Worm (Caenorhabditis elegans) whole organism, late embryonic: Measurements from ENCODE around the gene ttr-28.

Source experiments
- C08G9.2 ChIP-seq: sonication (generic microtip); optimal IDR thresholded peaks from 2 replicates; lab custom pipeline; 2016; ENCODE audit warnings: mild to moderate bottlenecking, missing genetic modification characterization, moderate library complexity, missing compliant biosample characterization
- C38D4.7 ChIP-seq: fragments of 200-800 bp; sonication (Bioruptor generic); optimal IDR thresholded peaks from 2 replicates; lab custom pipeline; 2018; ENCODE audit warnings: mild to moderate bottlenecking, missing genetic modification characterization, moderate library complexity, missing compliant biosample characterization
- F13H6.1 ChIP-seq: sonication (generic microtip); optimal IDR thresholded peaks from 2 replicates; lab custom pipeline; 2016; ENCODE audit warnings: missing genetic modification characterization, missing compliant biosample characterization
- K02D7.2 ChIP-seq: sonication (generic microtip); optimal IDR thresholded peaks from 2 replicates; lab custom pipeline; 2017; ENCODE audit warnings: mild to moderate bottlenecking, missing genetic modification characterization, missing compliant biosample characterization
- Y22D7AL.16 ChIP-seq: sonication (generic microtip); optimal IDR thresholded peaks from 2 replicates; lab custom pipeline; 2016; ENCODE audit warnings: missing genetic modification characterization, missing compliant biosample characterization
- ceh-14 ChIP-seq: sonication (generic microtip); optimal IDR thresholded peaks from 2 replicates; lab custom pipeline; 2016; ENCODE audit warnings: missing genotype, missing genetic modification characterization, missing compliant biosample characterization
- ceh-18 ChIP-seq: sonication (generic microtip); optimal IDR thresholded peaks from 2 replicates; lab custom pipeline; 2016; ENCODE audit warnings: missing genetic modification characterization, missing compliant biosample characterization
- ceh-19 ChIP-seq: fragments of 200-800 bp; sonication (Bioruptor generic); optimal IDR thresholded peaks from 2 replicates; lab custom pipeline; 2018; ENCODE audit warnings: mild to moderate bottlenecking, missing genetic modification characterization, missing compliant biosample characterization
- ceh-2 ChIP-seq: sonication (generic microtip); optimal IDR thresholded peaks from 2 replicates; lab custom pipeline; 2016; ENCODE audit warnings: missing genotype, missing genetic modification characterization, missing compliant biosample characterization
- ceh-22 ChIP-seq: sonication (generic microtip); optimal IDR thresholded peaks from 2 replicates; lab custom pipeline; 2017; ENCODE audit warnings: missing biosample characterization, missing genetic modification characterization
- ceh-30 ChIP-seq: fragments of 150-350 bp; optimal IDR thresholded peaks from 2 replicates; lab custom pipeline; 2014; ENCODE audit warnings: missing biosample characterization, missing genetic modification characterization
- ceh-31 ChIP-seq: sonication (generic microtip); optimal IDR thresholded peaks from 2 replicates; lab custom pipeline; 2016; ENCODE audit warnings: missing genetic modification characterization, missing compliant biosample characterization
- ceh-45 ChIP-seq: fragments of 200-800 bp; sonication (Bioruptor generic); IDR thresholded peaks from 2 replicates; pipeline ENCODE4 v1.3.6; 2022; ENCODE audit warnings: missing genetic modification reagents, missing genetic modification characterization, missing compliant biosample characterization
- ceh-6 ChIP-seq: fragments of 200-800 bp; sonication (Bioruptor generic); optimal IDR thresholded peaks from 2 replicates; lab custom pipeline; 2018; ENCODE audit warnings: mild to moderate bottlenecking, missing genetic modification characterization, missing compliant biosample characterization
- che-1 ChIP-seq: sonication (generic microtip); optimal IDR thresholded peaks from 2 replicates; lab custom pipeline; 2016; ENCODE audit warnings: mild to moderate bottlenecking, missing genetic modification characterization, missing compliant biosample characterization
- dmd-4 ChIP-seq: sonication (generic microtip); optimal IDR thresholded peaks from 2 replicates; lab custom pipeline; 2016; ENCODE audit warnings: borderline replicate concordance, missing genetic modification characterization, missing compliant biosample characterization
- dve-1 ChIP-seq: sonication (generic microtip); optimal IDR thresholded peaks from 2 replicates; lab custom pipeline; 2017; ENCODE audit warnings: antibody characterized with exemption, mild to moderate bottlenecking, missing genetic modification characterization, missing compliant biosample characterization
- elt-2 ChIP-seq: sonication (generic microtip); optimal IDR thresholded peaks from 2 replicates; lab custom pipeline; 2016; ENCODE audit warnings: missing genetic modification reagents, missing genetic modification characterization, missing compliant biosample characterization
- ets-4 ChIP-seq: sonication (generic microtip); optimal IDR thresholded peaks from 2 replicates; lab custom pipeline; 2016; ENCODE audit warnings: missing genetic modification characterization, missing compliant biosample characterization
- fkh-10 ChIP-seq: fragments of 150-350 bp; optimal IDR thresholded peaks from 2 replicates; lab custom pipeline; 2014; ENCODE audit warnings: missing biosample characterization, missing genetic modification reagents, missing genetic modification characterization
- fkh-6 ChIP-seq: sonication (generic microtip); optimal IDR thresholded peaks from 2 replicates; lab custom pipeline; 2016; ENCODE audit warnings: missing genetic modification characterization, missing compliant biosample characterization
- gmeb-2 ChIP-seq: sonication (generic microtip); optimal IDR thresholded peaks from 2 replicates; lab custom pipeline; 2016; ENCODE audit warnings: missing genetic modification characterization, inconsistent platforms, missing compliant biosample characterization
- hlh-13 ChIP-seq: fragments of 200-800 bp; sonication (Bioruptor generic); optimal IDR thresholded peaks from 2 replicates; lab custom pipeline; 2018; ENCODE audit warnings: mild to moderate bottlenecking, missing genetic modification characterization, missing compliant biosample characterization
- hlh-6 ChIP-seq: sonication (generic microtip); optimal IDR thresholded peaks from 2 replicates; lab custom pipeline; 2016; ENCODE audit warnings: missing genotype, missing genetic modification characterization, missing compliant biosample characterization
- madf-2 ChIP-seq: sonication (generic microtip); optimal IDR thresholded peaks from 2 replicates; lab custom pipeline; 2017; ENCODE audit warnings: missing genetic modification characterization, missing compliant biosample characterization
- mec-3 ChIP-seq: sonication (generic microtip); optimal IDR thresholded peaks from 2 replicates; lab custom pipeline; 2016; ENCODE audit warnings: borderline replicate concordance, missing genetic modification characterization, missing compliant biosample characterization
- nhr-232 ChIP-seq: sonication (generic microtip); optimal IDR thresholded peaks from 2 replicates; lab custom pipeline; 2016; ENCODE audit warnings: missing genetic modification characterization, missing compliant biosample characterization
- odd-2 ChIP-seq: sonication (generic microtip); optimal IDR thresholded peaks from 2 replicates; lab custom pipeline; 2017; ENCODE audit warnings: antibody characterized with exemption, mild to moderate bottlenecking, missing genetic modification characterization, missing compliant biosample characterization
- pag-3 ChIP-seq: sonication (generic microtip); optimal IDR thresholded peaks from 2 replicates; lab custom pipeline; 2016; ENCODE audit warnings: missing compliant biosample characterization, missing genetic modification characterization, borderline replicate concordance
- pha-2 ChIP-seq: sonication (generic microtip); optimal IDR thresholded peaks from 2 replicates; lab custom pipeline; 2017; ENCODE audit warnings: mild to moderate bottlenecking, missing genetic modification characterization, missing compliant biosample characterization
- pqm-1 ChIP-seq: sonication (generic microtip); optimal IDR thresholded peaks from 2 replicates; lab custom pipeline; 2016; ENCODE audit warnings: missing genetic modification characterization, missing compliant biosample characterization
- sdc-2 ChIP-seq: sonication (generic microtip); optimal IDR thresholded peaks from 2 replicates; lab custom pipeline; 2016; ENCODE audit warnings: missing genotype, missing genetic modification characterization, missing compliant biosample characterization
- sox-2 ChIP-seq: fragments of 200-800 bp; sonication (Bioruptor generic); IDR thresholded peaks from 2 replicates; pipeline ENCODE4 v1.3.6; 2022; ENCODE audit warnings: missing genetic modification reagents, missing genetic modification characterization, missing compliant biosample characterization
- sox-4 ChIP-seq: sonication (generic microtip); optimal IDR thresholded peaks from 2 replicates; lab custom pipeline; 2017; ENCODE audit warnings: mild to moderate bottlenecking, missing genetic modification characterization, inconsistent platforms, missing compliant biosample characterization
- syd-9 ChIP-seq: sonication (generic microtip); optimal IDR thresholded peaks from 2 replicates; lab custom pipeline; 2016; ENCODE audit warnings: mild to moderate bottlenecking, missing genetic modification characterization, moderate library complexity, missing compliant biosample characterization
- tbx-2 ChIP-seq: sonication (generic microtip); optimal IDR thresholded peaks from 2 replicates; lab custom pipeline; 2016; ENCODE audit warnings: missing genetic modification characterization, missing compliant biosample characterization
- tbx-7 ChIP-seq: sonication (generic microtip); optimal IDR thresholded peaks from 2 replicates; lab custom pipeline; 2016; ENCODE audit warnings: missing genotype, missing genetic modification characterization, missing compliant biosample characterization
- ttx-3 ChIP-seq: sonication (generic microtip); optimal IDR thresholded peaks from 2 replicates; lab custom pipeline; 2016; ENCODE audit warnings: missing genetic modification reagents, missing genetic modification characterization, missing compliant biosample characterization
- unc-3 ChIP-seq, 2 experiments: fragments of 200-800 bp in 1 of 2; sonication (Bioruptor generic) in 1 of 2; sonication (generic microtip) in 1 of 2; conservative IDR thresholded peaks in 1 of 2; optimal IDR thresholded peaks in 1 of 2; 2 replicates each; pipeline versions ENCODE4 v1.3.6 to Lab custom; 2016 to 2022; ENCODE audit warnings: missing compliant biosample characterization in 2 of 2, missing genetic modification characterization in 2 of 2, missing genetic modification reagents in 1 of 2
- unc-55 ChIP-seq: sonication (generic microtip); optimal IDR thresholded peaks from 2 replicates; lab custom pipeline; 2017; ENCODE audit warnings: missing biosample characterization, missing genetic modification reagents, missing genetic modification characterization
- unc-86 ChIP-seq: sonication (generic microtip); optimal IDR thresholded peaks from 2 replicates; lab custom pipeline; 2016; ENCODE audit warnings: missing genetic modification characterization, missing compliant biosample characterization
- ztf-16 ChIP-seq: sonication (generic microtip); optimal IDR thresholded peaks from 2 replicates; lab custom pipeline; 2017; ENCODE audit warnings: missing genetic modification characterization, missing compliant biosample characterization

ttr-28 gene

ce11 chrV:12905074-12905473 lies at the start of gene ttr-28:
Gene ttr-28 (minus strand): TSS chrV:12905174.
- no peak for TF ChIP-seq unc-86 (tag; lab: Kevin White, UChicago)
- no peak for TF ChIP-seq Y22D7AL.16
- no peak for TF ChIP-seq ceh-30
- TF ChIP-seq dve-1 = no peak
- TF ChIP-seq F13H6.1 (tag; lab: Kevin White, UChicago) = no peak
- no peak for TF ChIP-seq pqm-1 (tag; lab: Kevin White, UChicago)
- no peak for TF ChIP-seq sox-4 (tag; lab: Kevin White, UChicago)
- TF ChIP-seq tbx-2 = no peak
- TF ChIP-seq madf-2 (tag; lab: Kevin White, UChicago) = no peak
- no peak for TF ChIP-seq C38D4.7 (GFP tag; lab: Kevin White, UChicago)
- no peak for TF ChIP-seq mec-3

- no peak for TF ChIP-seq syd-9 (tag; lab: Kevin White, UChicago)
- TF ChIP-seq unc-55 (GFP tag; lab: Kevin White, UChicago) = no peak
- no peak for TF ChIP-seq ztf-16 (tag; lab: Kevin White, UChicago)
- TF ChIP-seq hlh-13 (GFP tag; lab: Kevin White, UChicago) = no peak
- TF ChIP-seq ceh-18 (tag; lab: Kevin White, UChicago) = no peak
- TF ChIP-seq ceh-14 (tag; lab: Kevin White, UChicago) = no peak
- no peak for TF ChIP-seq sdc-2 (tag; lab: Kevin White, UChicago)
- TF ChIP-seq ceh-31 = no peak
- TF ChIP-seq tbx-2 = no peak
- TF ChIP-seq K02D7.2 (tag; lab: Kevin White, UChicago) = no peak
- TF ChIP-seq nhr-232 (tag; lab: Kevin White, UChicago) = no peak
- TF ChIP-seq mec-3 = no peak
- TF ChIP-seq ceh-19 = no peak
- TF ChIP-seq C08G9.2 (tag; lab: Kevin White, UChicago) = no peak
- no peak for TF ChIP-seq che-1
- no peak for TF ChIP-seq Y22D7AL.16
- TF ChIP-seq unc-3 (GFP tag; conservative IDR thresholded peaks at IDR 0.05; lab: Robert Waterston, UW) = no peak
- TF ChIP-seq unc-3 (tag; optimal IDR thresholded peaks at IDR 0.05; lab: Kevin White, UChicago) = no peak
- TF ChIP-seq pag-3 (tag; lab: Kevin White, UChicago) = no peak
These were observed 49.3 kb upstream of the ttr-28 start for ce11 chrV:12954261-12954660.

- TF ChIP-seq Y22D7AL.16 (no peak), tbx-7 (tag; lab: Kevin White, UChicago) (no peak), ceh-2 (tag; lab: Kevin White, UChicago) (no peak), K02D7.2 (tag; lab: Kevin White, UChicago) (no peak), C38D4.7 (GFP tag; lab: Kevin White, UChicago) (no peak)
- TF ChIP-seq, all 69 proteins: peak for 0
These were observed 48.7 kb upstream of the ttr-28 start, which contains the start of gene eif-3.K for ce11 chrV:12953702-12954101. Gene eif-3.K (plus strand): TSS chrV:12954002.

ce11 chrV:12952287-12952686 lies 47.3 kb upstream of the ttr-28 start, which contains the start of gene pqn-68:
Gene pqn-68 (plus strand): TSS chrV:12952636.
- TF ChIP-seq ets-4 (tag; lab: Kevin White, UChicago) (peak; percentile 1), syd-9 (tag; lab: Kevin White, UChicago) (no peak), ceh-6 (GFP tag; lab: Kevin White, UChicago) (no peak), hlh-6 (no peak), nhr-232 (tag; lab: Kevin White, UChicago) (no peak), elt-2 (tag; lab: Kevin White, UChicago) (no peak), C08G9.2 (tag; lab: Kevin White, UChicago) (no peak), fkh-6 (no peak), ttx-3 (tag; lab: Kevin White, UChicago) (no peak), dmd-4 (tag; lab: Kevin White, UChicago) (no peak), fkh-10 (GFP tag; lab: Kevin White, UChicago) (no peak), pqm-1 (tag; lab: Kevin White, UChicago) (no peak), ceh-2 (tag; lab: Kevin White, UChicago) (peak; percentile 10), pha-2 (no peak), Y22D7AL.16 (no peak), gmeb-2 (no peak), sox-2 (GFP tag; lab: Robert Waterston, UW) (no peak), odd-2 (no peak), ceh-22 (no peak), ceh-45 (GFP tag; lab: Robert Waterston, UW) (no peak), tbx-2 (no peak), F13H6.1 (tag; lab: Kevin White, UChicago) (no peak), ceh-31 (peak; percentile 4)
- TF ChIP-seq, all 69 proteins: peak for 3
